Worm (Caenorhabditis elegans): ENCODE results near the gene osm-8.

The osm-8 gene

DNA sequence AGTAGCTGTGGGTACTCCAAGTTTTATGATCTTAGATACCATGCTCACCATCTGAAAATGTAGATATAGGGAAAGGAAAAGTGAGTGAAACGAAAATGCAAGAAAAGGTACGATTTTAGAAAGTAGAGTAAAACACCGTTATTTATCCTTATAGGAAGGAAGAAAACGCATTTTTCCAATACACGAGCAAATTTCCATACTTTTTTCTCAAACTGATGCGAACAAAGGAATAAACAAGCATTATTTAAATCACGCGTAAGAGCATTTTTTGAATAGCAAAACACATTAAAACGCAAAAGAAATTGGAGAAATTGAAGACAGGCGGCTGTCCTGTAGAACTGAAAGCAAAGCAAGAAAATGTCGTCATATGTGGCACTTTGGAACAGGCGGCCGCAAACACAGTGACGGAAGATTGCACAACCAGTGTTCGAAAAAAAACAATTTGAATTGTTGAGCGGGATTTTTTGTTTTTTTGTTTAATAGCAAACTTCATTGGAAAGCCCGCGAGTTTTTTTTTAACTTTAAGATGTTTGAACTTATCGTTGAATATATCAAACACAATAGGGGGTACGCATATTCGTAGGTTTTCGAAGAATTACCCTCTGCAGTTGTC is 6.4 kb downstream of the osm-8 start, which contains the start of gene pgam-5:
Gene pgam-5, minus strand, starts transcription at position 51 of the 613 bp plus-strand sequence.
- TF ChIP-seq unc-42 (tag; optimal IDR thresholded peaks at IDR 0.05) (no peak), sox-4 (tag; optimal IDR thresholded peaks at IDR 0.05) (no peak), ceh-48 (tag; optimal IDR thresholded peaks at IDR 0.05) (no peak), lin-11 (tag; optimal IDR thresholded peaks at IDR 0.05) (no peak), pros-1 (tag; optimal IDR thresholded peaks at IDR 0.05) (no peak), ceh-14 (tag; optimal IDR thresholded peaks at IDR 0.05) (no peak), pat-9 (tag; optimal IDR thresholded peaks at IDR 0.05) (no peak), Y22D7AL.16 (tag; optimal IDR thresholded peaks at IDR 0.05) (no peak), ceh-22 (tag; optimal IDR thresholded peaks at IDR 0.05) (no peak), pha-4 (tag; optimal IDR thresholded peaks at IDR 0.05) (no peak), ceh-45 (GFP tag; IDR thresholded peaks at IDR 0.05) (no peak), ceh-2 (tag; optimal IDR thresholded peaks at IDR 0.05) (no peak), ets-4 (tag; optimal IDR thresholded peaks at IDR 0.05) (no peak), ttx-3 (tag; optimal IDR thresholded peaks at IDR 0.05) (no peak), nhr-232 (tag; optimal IDR thresholded peaks at IDR 0.05) (no peak), hlh-30 (tag; optimal IDR thresholded peaks at IDR 0.05; ENCODE audit: insufficient read depth) (no peak), che-1 (tag; optimal IDR thresholded peaks at IDR 0.05) (no peak), gmeb-2 (tag; optimal IDR thresholded peaks at IDR 0.05) (no peak), fkh-10 (GFP tag; optimal IDR thresholded peaks at IDR 0.05) (no peak), ztf-16 (tag; optimal IDR thresholded peaks at IDR 0.05) (no peak)

DNA sequence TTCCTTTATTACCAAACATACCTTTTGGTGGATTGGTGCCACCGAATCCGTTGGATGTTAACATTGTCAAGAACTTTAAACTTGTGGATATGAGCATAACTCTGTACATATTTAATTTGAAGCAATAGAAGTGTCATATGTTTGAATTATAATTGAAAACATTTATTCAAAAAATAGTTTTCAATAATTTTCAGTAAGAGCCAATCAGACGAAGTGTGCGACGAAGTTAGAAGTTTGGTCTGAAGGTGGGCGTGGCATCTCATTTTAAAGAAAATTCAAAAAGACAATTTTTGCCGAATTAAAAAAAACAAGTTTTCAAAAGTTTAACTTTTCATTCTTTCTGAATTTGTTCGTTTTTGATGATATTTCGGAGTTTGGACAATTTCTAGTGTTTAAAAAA is 10.4 kb downstream of the osm-8 start, which contains the start of gene syd-1:
Gene syd-1, minus strand, starts transcription at position 101 of the 400 bp plus-strand sequence.
- TF ChIP-seq syd-9 (tag; optimal IDR thresholded peaks at IDR 0.05) (no peak), ceh-2 (tag; optimal IDR thresholded peaks at IDR 0.05) (no peak), C38D4.7 (GFP tag; optimal IDR thresholded peaks at IDR 0.05) (no peak), ahr-1 (tag; optimal IDR thresholded peaks at IDR 0.05) (no peak), fkh-6 (tag; optimal IDR thresholded peaks at IDR 0.05) (no peak), sdc-2 (tag; optimal IDR thresholded peaks at IDR 0.05) (no peak), fax-1 (tag; optimal IDR thresholded peaks at IDR 0.05) (no peak), npax-4 (tag; optimal IDR thresholded peaks at IDR 0.05) (no peak), ceh-9 (tag; optimal IDR thresholded peaks at IDR 0.05) (no peak), rnt-1 (tag; optimal IDR thresholded peaks at IDR 0.05) (no peak), elt-4 (tag; optimal IDR thresholded peaks at IDR 0.05) (no peak), hlh-8 (tag; optimal IDR thresholded peaks at IDR 0.05) (no peak), unc-3 (GFP tag; conservative IDR thresholded peaks at IDR 0.05) (no peak), unc-3 (tag; optimal IDR thresholded peaks at IDR 0.05) (no peak)

DNA sequence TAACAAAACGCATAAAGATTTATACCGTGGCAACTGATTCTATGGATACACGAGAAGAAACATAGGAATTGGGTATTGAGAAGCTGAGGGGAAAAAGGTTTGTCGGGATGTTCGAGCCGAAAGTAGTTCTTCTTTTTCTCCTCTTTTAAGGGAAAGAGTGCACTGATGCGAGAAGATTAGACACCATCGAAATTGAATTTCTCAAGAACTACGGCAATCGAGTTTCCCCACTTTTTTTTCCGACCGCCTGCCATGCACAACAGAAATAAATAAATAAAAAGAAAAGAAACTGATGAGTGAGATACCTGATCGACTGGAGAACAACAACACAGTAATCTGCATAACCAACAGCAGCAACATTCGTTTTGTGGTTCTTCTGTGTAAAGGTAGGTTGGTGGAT is 10.9 kb downstream of the osm-8 start:
- TF ChIP-seq unc-42 (tag; optimal IDR thresholded peaks at IDR 0.05) (peak; percentile 84), unc-55 (GFP tag; optimal IDR thresholded peaks at IDR 0.05) (no peak), ref-2 (tag; optimal IDR thresholded peaks at IDR 0.05) (no peak), zip-5 (tag; optimal IDR thresholded peaks at IDR 0.05) (no peak)

DNA sequence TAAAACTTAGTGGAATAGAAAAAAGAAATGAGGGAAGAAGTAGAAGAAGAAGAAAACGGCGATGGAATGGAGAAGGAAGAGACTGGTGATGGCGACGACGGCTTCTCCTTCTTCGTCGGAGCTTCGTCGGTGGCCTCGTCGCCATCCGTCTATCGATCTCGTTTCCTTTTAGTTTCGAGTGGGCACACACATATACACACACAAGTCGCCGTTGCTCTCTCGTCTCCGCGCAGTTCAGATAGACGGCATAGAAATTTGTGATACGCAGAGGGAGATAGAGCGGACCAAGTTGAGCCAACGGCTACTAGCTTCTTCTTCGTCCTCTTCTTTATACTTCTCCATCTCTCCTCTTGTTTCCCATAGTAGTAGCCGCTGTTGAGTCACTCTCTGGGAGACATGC is 12.0 kb downstream of the osm-8 start:
- TF ChIP-seq F13H6.1 (tag; optimal IDR thresholded peaks at IDR 0.05): peak; percentile 24
- no peak for TF ChIP-seq nhr-232 (tag; optimal IDR thresholded peaks at IDR 0.05)
- no peak for TF ChIP-seq unc-3 (GFP tag; conservative IDR thresholded peaks at IDR 0.05)
- no peak for TF ChIP-seq unc-3 (tag; optimal IDR thresholded peaks at IDR 0.05)
- peak; percentile 12 for TF ChIP-seq nfya-1 (tag; optimal IDR thresholded peaks at IDR 0.05)
- peak; percentile 74 for TF ChIP-seq ceh-48 (tag; optimal IDR thresholded peaks at IDR 0.05)
- peak; percentile 73 for TF ChIP-seq ceh-31 (tag; optimal IDR thresholded peaks at IDR 0.05)
- no peak for TF ChIP-seq odd-2 (tag; optimal IDR thresholded peaks at IDR 0.05)
- TF ChIP-seq unc-42 (tag; optimal IDR thresholded peaks at IDR 0.05): peak; percentile 28
- TF ChIP-seq tbx-2 (tag; optimal IDR thresholded peaks at IDR 0.05): peak; percentile 36
- no peak for TF ChIP-seq fkh-6 (tag; optimal IDR thresholded peaks at IDR 0.05)
- peak; percentile 1 for TF ChIP-seq ceh-34 (tag; optimal IDR thresholded peaks at IDR 0.05)

All from whole organism, late embryonic.